Worm (Caenorhabditis elegans) whole organism, mixed stage, embryonic: Measurements from ENCODE around the gene srv-13.

Source experiments
- ces-1 ChIP-seq: fragments of 150-350 bp; optimal IDR thresholded peaks from 2 replicates; lab custom pipeline; 2014; ENCODE audit warnings: missing biosample characterization, missing genetic modification reagents, missing genetic modification characterization
- elt-3 ChIP-seq: fragments of 150-350 bp; optimal IDR thresholded peaks from 2 replicates; lab custom pipeline; 2014; ENCODE audit warnings: missing biosample characterization, missing genetic modification characterization
- lin-13 ChIP-seq: fragments of 150-350 bp; optimal IDR thresholded peaks from 2 replicates; lab custom pipeline; 2014; ENCODE audit warnings: missing biosample characterization, missing genetic modification characterization
- lsy-2 ChIP-seq: fragments of 150-350 bp; optimal IDR thresholded peaks from 2 replicates; lab custom pipeline; 2014; ENCODE audit warnings: missing biosample characterization, missing genetic modification characterization
- nhr-76 ChIP-seq: sonication (generic microtip); optimal IDR thresholded peaks from 2 replicates; lab custom pipeline; 2017; ENCODE audit warnings: missing biosample characterization, missing genetic modification characterization
- unc-62 ChIP-seq: fragments of 150-350 bp; optimal IDR thresholded peaks from 2 replicates; lab custom pipeline; 2014; ENCODE audit warnings: missing biosample characterization, missing genetic modification reagents, missing genetic modification characterization
- ztf-11 ChIP-seq: fragments of 150-350 bp; optimal IDR thresholded peaks from 2 replicates; lab custom pipeline; 2014; ENCODE audit warnings: missing biosample characterization, missing genetic modification characterization

ce11 chrIV:6457472-6457871 lies 52.5 kb downstream of the srv-13 start, which contains the start of gene lgc-10:
- TF ChIP-seq lsy-2 (tag; lab: Kevin White, UChicago) (no peak), unc-62 (GFP tag; lab: Kevin White, UChicago) (no peak), elt-3 (tag; lab: Kevin White, UChicago) (no peak), ztf-11 (tag; lab: Kevin White, UChicago) (no peak), nhr-76 (tag; lab: Kevin White, UChicago) (no peak), lin-13 (tag; lab: Kevin White, UChicago) (no peak), ces-1 (GFP tag; lab: Kevin White, UChicago) (no peak)
